Worm (Caenorhabditis elegans) whole organism, L4/young adult: ENCODE measurements around the gene F52C12.6.

Source experiments
- W03F9.2 ChIP-seq: fragments of 150-350 bp; optimal IDR thresholded peaks from 2 replicates; lab custom pipeline; 2014; ENCODE audit warnings: missing biosample characterization, missing genetic modification characterization
- dao-5 ChIP-seq: sonication (generic microtip); optimal IDR thresholded peaks from 2 replicates; lab custom pipeline; 2016; ENCODE audit warnings: missing genotype, missing genetic modification characterization, moderate library complexity, missing compliant biosample characterization
- him-1 ChIP-seq: sonication (generic microtip); optimal IDR thresholded peaks from 2 replicates; lab custom pipeline; 2016; ENCODE audit warnings: missing genotype, missing genetic modification reagents, missing genetic modification characterization, missing compliant biosample characterization

F52C12.6 gene

DNA sequence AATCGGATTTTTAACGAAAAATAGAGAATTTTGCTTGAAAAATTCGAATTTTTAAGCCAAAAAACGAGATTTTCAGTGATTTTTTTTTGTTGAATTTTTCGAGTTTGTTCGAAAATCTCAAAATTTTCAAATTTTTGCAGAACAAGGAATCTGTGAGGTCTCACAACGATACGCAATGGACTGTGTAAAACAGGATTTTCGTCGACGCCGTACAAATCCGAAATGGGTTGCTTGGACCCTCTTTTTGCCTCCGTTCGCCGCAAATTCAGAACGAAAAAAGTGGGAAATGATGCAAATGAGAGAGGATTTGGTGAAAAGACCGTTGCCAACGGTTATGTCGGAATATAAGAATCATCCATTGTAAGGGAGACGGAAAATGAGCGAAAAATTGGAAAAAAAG is 45.8 kb downstream of the F52C12.6 start:
- TF ChIP-seq dao-5 (tag; lab: Kevin White, UChicago) (no peak), him-1 (tag; lab: Kevin White, UChicago) (no peak), W03F9.2 (tag; lab: Kevin White, UChicago) (no peak)

DNA sequence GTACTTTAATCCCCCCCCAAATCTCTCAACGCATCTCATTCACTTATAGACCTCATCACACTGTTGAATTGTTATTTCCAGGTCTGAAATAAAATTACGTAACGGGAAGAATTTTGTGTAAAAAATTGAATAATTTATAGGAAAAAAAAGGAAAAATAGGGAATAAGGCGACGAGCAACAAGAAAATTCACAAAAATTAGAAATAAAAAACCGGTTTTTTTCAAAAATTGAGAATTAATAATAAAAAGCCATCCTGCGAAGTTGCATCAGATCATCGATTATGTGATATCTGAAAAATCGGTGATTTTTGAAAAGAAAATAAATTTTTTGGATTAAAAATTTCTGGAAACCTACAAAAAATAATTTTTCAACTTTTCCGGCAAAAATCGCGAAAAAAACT is 52.4 kb downstream of the F52C12.6 start:
- TF ChIP-seq him-1 (tag; lab: Kevin White, UChicago) (no peak), W03F9.2 (tag; lab: Kevin White, UChicago) (no peak), dao-5 (tag; lab: Kevin White, UChicago) (no peak)
